Fruit fly (Drosophila melanogaster): Measurements from ENCODE around the gene TyrR.

TyrR gene

dm6 chr3R:17716858-17717596 is 46.0 kb downstream of the TyrR start (continued):
- TF ChIP-seq CG31224 (GFP tag; IDR thresholded peaks at IDR 0.05): no peak
- peak; percentile 51 for TF ChIP-seq zfh2 (GFP tag; optimal IDR thresholded peaks at IDR 0.05)
- no peak for TF ChIP-seq CG32772 (GFP tag; IDR thresholded peaks at IDR 0.05)
- TF ChIP-seq zen2 (GFP tag; IDR thresholded peaks at IDR 0.05; ENCODE audit: partially characterized antibody): no peak
- no peak for TF ChIP-seq CG34422 (GFP tag; IDR thresholded peaks at IDR 0.05)
- peak; percentile 6 for TF ChIP-seq Mes4 (GFP tag; optimal IDR thresholded peaks at IDR 0.05)
- peak; percentile 32 for TF ChIP-seq CG6813 (GFP tag; optimal IDR thresholded peaks at IDR 0.05)
- no peak for TF ChIP-seq rib (GFP tag; IDR thresholded peaks at IDR 0.05)
- TF ChIP-seq caup (GFP tag; optimal IDR thresholded peaks at IDR 0.05; ENCODE audit: severe bottlenecking): peak; percentile 46
- peak; percentile 2 for TF ChIP-seq PHDP (tag; optimal IDR thresholded peaks at IDR 0.05)
- peak; percentile 49 for TF ChIP-seq cad (GFP tag; optimal IDR thresholded peaks at IDR 0.05)
- TF ChIP-seq nau (GFP tag; optimal IDR thresholded peaks at IDR 0.05): peak; percentile 34
- TF ChIP-seq CG16779 (GFP tag; IDR thresholded peaks at IDR 0.05): no peak
- TF ChIP-seq NK7.1 (GFP tag; optimal IDR thresholded peaks at IDR 0.05): peak; percentile 9
- TF ChIP-seq scrt (GFP tag; optimal IDR thresholded peaks at IDR 0.05): peak; percentile 34
- peak; percentile 70 for TF ChIP-seq mirr (GFP tag; optimal IDR thresholded peaks at IDR 0.05)
- TF ChIP-seq unc-4 (GFP tag; IDR thresholded peaks at IDR 0.05; ENCODE audit: partially characterized antibody): no peak
- peak; percentile 31 for TF ChIP-seq CG2712 (tag; optimal IDR thresholded peaks at IDR 0.05)
- TF ChIP-seq CG30020 (tag; optimal IDR thresholded peaks at IDR 0.05): no peak
- TF ChIP-seq maf-S (GFP tag; optimal IDR thresholded peaks at IDR 0.05): peak; percentile 23
- no peak for TF ChIP-seq Adf1 (GFP tag; IDR thresholded peaks at IDR 0.05)
- no peak for TF ChIP-seq emc (GFP tag; optimal IDR thresholded peaks at IDR 0.05)
- peak; percentile 37 for TF ChIP-seq Antp (GFP tag; optimal IDR thresholded peaks at IDR 0.05)
- no peak for TF ChIP-seq tll (GFP tag; optimal IDR thresholded peaks at IDR 0.05)
- TF ChIP-seq z (GFP tag; IDR thresholded peaks at IDR 0.05): no peak
- TF ChIP-seq tap (tag; optimal IDR thresholded peaks at IDR 0.05): peak; percentile 10
- no peak for TF ChIP-seq CG1647 (GFP tag; optimal IDR thresholded peaks at IDR 0.05)
- no peak for TF ChIP-seq ATbp (GFP tag; optimal IDR thresholded peaks at IDR 0.05)
- TF ChIP-seq Deaf1 (tag; optimal IDR thresholded peaks at IDR 0.05): peak; percentile 75
- TF ChIP-seq dm (GFP tag; optimal IDR thresholded peaks at IDR 0.05): peak; percentile 50
- TF ChIP-seq CG1233 (GFP tag; optimal IDR thresholded peaks at IDR 0.05): no peak
- TF ChIP-seq schlank (tag; optimal IDR thresholded peaks at IDR 0.05): no peak
- peak; percentile 67 for TF ChIP-seq Fer1 (GFP tag; optimal IDR thresholded peaks at IDR 0.05)
- no peak for TF ChIP-seq CG10654 (GFP tag; optimal IDR thresholded peaks at IDR 0.05)
- peak; percentile 98 for TF ChIP-seq Trl (optimal IDR thresholded peaks at IDR 0.05)
- peak; percentile 80 for TF ChIP-seq Trl (GFP tag; optimal IDR thresholded peaks at IDR 0.05)
- TF ChIP-seq CG3995 (GFP tag; optimal IDR thresholded peaks at IDR 0.05): peak; percentile 4
- TF ChIP-seq fd64A (GFP tag; optimal IDR thresholded peaks at IDR 0.05): peak; percentile 30
- no peak for TF ChIP-seq sob (GFP tag; IDR thresholded peaks at IDR 0.05)
- peak; percentile 68 for TF ChIP-seq gsb-n (tag; optimal IDR thresholded peaks at IDR 0.05)
- no peak for TF ChIP-seq Stat92E (GFP tag; optimal IDR thresholded peaks at IDR 0.05)
- no peak for TF ChIP-seq Spps (tag; optimal IDR thresholded peaks at IDR 0.05)
- no peak for TF ChIP-seq CG17802 (tag; optimal IDR thresholded peaks at IDR 0.05)
- TF ChIP-seq p53 (GFP tag; optimal IDR thresholded peaks at IDR 0.05): no peak
- TF ChIP-seq CG13296 (GFP tag; optimal IDR thresholded peaks at IDR 0.05): peak; percentile 38
- no peak for TF ChIP-seq CG4730 (GFP tag; IDR thresholded peaks at IDR 0.05)
- peak; percentile 44 for TF ChIP-seq kni (GFP tag; optimal IDR thresholded peaks at IDR 0.05)
- peak; percentile 72 for TF ChIP-seq cwo (GFP tag; optimal IDR thresholded peaks at IDR 0.05)
- TF ChIP-seq ato (GFP tag; IDR thresholded peaks at IDR 0.05; ENCODE audit: partially characterized antibody): no peak

All from whole organism, embryonic.